Fruit fly (Drosophila melanogaster) whole organism, wandering third instar larva: ENCODE data around the gene nub.

Experiments
- Abd-B ChIP-seq: fragments of >200 bp; optimal IDR thresholded peaks from 2 replicates; lab custom pipeline; 2017; ENCODE audit warnings: missing biosample characterization, missing genetic modification characterization
- CG32264 ChIP-seq: fragments of 200-800 bp; sonication (Bioruptor generic); optimal IDR thresholded peaks from 2 replicates; lab custom pipeline; 2016; ENCODE audit warnings: missing biosample characterization, missing genetic modification characterization
- CG9705 ChIP-seq: fragments of 200-800 bp; sonication (Bioruptor generic); optimal IDR thresholded peaks from 2 replicates; lab custom pipeline; 2018; ENCODE audit warnings: missing biosample characterization, mild to moderate bottlenecking, missing genetic modification characterization
- Dfd ChIP-seq: fragments of >200 bp; optimal IDR thresholded peaks from 2 replicates; lab custom pipeline; 2017; ENCODE audit warnings: missing biosample characterization, missing genetic modification characterization
- Dif ChIP-seq: fragments of 200-275, 200-300 bp; sonication (Bioruptor generic); optimal IDR thresholded peaks from 2 replicates; lab custom pipeline; 2018; ENCODE audit warnings: missing biosample characterization, missing genetic modification characterization; ENCODE audit not compliant: partially characterized antibody
- GATAd ChIP-seq: sonication (Bioruptor generic); optimal IDR thresholded peaks from 2 replicates; lab custom pipeline; 2016; ENCODE audit warnings: missing biosample characterization, missing genetic modification characterization
- HLH106 ChIP-seq: fragments of 200-800 bp; optimal IDR thresholded peaks from 3 replicates; lab custom pipeline; 2019; ENCODE audit warnings: missing biosample characterization, mild to moderate bottlenecking, missing genetic modification characterization, moderate library complexity
- Hnf4 ChIP-seq: fragments of 200-800 bp; sonication (Bioruptor generic); optimal IDR thresholded peaks from 2 replicates; lab custom pipeline; 2016; ENCODE audit warnings: missing biosample characterization, mild to moderate bottlenecking, missing genetic modification characterization
- Hr78 ChIP-seq: fragments of >200 bp; optimal IDR thresholded peaks from 2 replicates; lab custom pipeline; 2017; ENCODE audit warnings: missing biosample characterization, missing genetic modification characterization
- Hr83 ChIP-seq: fragments of 200-300 bp; sonication (Bioruptor generic); optimal IDR thresholded peaks from 2 replicates; lab custom pipeline; 2016; ENCODE audit warnings: missing biosample characterization, mild to moderate bottlenecking, missing genetic modification characterization, moderate library complexity; ENCODE audit not compliant: poor library complexity, severe bottlenecking
- Jra ChIP-seq: sonication (Bioruptor generic); optimal IDR thresholded peaks from 2 replicates; lab custom pipeline; 2016; ENCODE audit warnings: missing biosample characterization, missing genetic modification characterization
- Mio ChIP-seq: sonication (Bioruptor generic); optimal IDR thresholded peaks from 2 replicates; lab custom pipeline; 2016; ENCODE audit warnings: missing biosample characterization, missing genetic modification characterization
- Myc ChIP-seq: fragments of >200 bp; optimal IDR thresholded peaks from 2 replicates; lab custom pipeline; 2017
- N ChIP-seq: fragments of >200 bp; optimal IDR thresholded peaks from 2 replicates; lab custom pipeline; 2018; ENCODE audit warnings: missing biosample characterization, missing external identifiers, missing genetic modification characterization
- OdsH ChIP-seq: fragments of 200-800 bp; sonication (Bioruptor generic); optimal IDR thresholded peaks from 2 replicates; lab custom pipeline; 2016; ENCODE audit warnings: missing biosample characterization, mild to moderate bottlenecking, missing genetic modification characterization
- Sp1 ChIP-seq: fragments of 200-800 bp; sonication (Bioruptor generic); optimal IDR thresholded peaks from 3 replicates; lab custom pipeline; 2019; ENCODE audit warnings: missing biosample characterization, mild to moderate bottlenecking, missing genetic modification characterization, moderate library complexity
- br ChIP-seq: fragments of 200-800 bp; sonication (Bioruptor generic); optimal IDR thresholded peaks from 2 replicates; lab custom pipeline; 2016; ENCODE audit warnings: missing biosample characterization, missing genetic modification characterization
- dl ChIP-seq, 2 experiments: fragments of 175-275, 200-275 bp in 1 of 2; fragments of 200-275 bp in 1 of 2; sonication (Bioruptor generic); optimal IDR thresholded peaks; lab custom pipeline; 2018; ENCODE audit warnings: mild to moderate bottlenecking in 2 of 2, missing biosample characterization in 2 of 2, missing genetic modification characterization in 2 of 2, moderate library complexity in 2 of 2; ENCODE audit not compliant: partially characterized antibody in 2 of 2, insufficient read depth in 1 of 2
- dmrt93B ChIP-seq: fragments of 200-800 bp; sonication (Bioruptor generic); optimal IDR thresholded peaks from 2 replicates; lab custom pipeline; 2018; ENCODE audit warnings: missing biosample characterization, mild to moderate bottlenecking, missing genetic modification characterization
- dsf ChIP-seq: sonication (Bioruptor generic); optimal IDR thresholded peaks from 2 replicates; lab custom pipeline; 2016; ENCODE audit warnings: missing biosample characterization, missing genetic modification characterization, borderline replicate concordance
- ey ChIP-seq: fragments of 200-800 bp; sonication (Bioruptor generic); optimal IDR thresholded peaks from 2 replicates; lab custom pipeline; 2016; ENCODE audit warnings: missing biosample characterization, missing genetic modification characterization
- foxo ChIP-seq, 2 experiments: fragments of 200-800 bp; sonication (Bioruptor generic); optimal IDR thresholded peaks; 2 replicates in 1 of 2; 3 replicates in 1 of 2; lab custom pipeline; 2016 to 2017; ENCODE audit warnings: missing biosample characterization in 2 of 2, missing genetic modification characterization in 2 of 2
- fru ChIP-seq: fragments of 200-800 bp; sonication (Bioruptor generic); optimal IDR thresholded peaks from 3 replicates; lab custom pipeline; 2016; ENCODE audit warnings: missing biosample characterization, mild to moderate bottlenecking, missing genetic modification characterization
- h ChIP-seq: fragments of 200-800 bp; sonication (Bioruptor generic); optimal IDR thresholded peaks from 3 replicates; lab custom pipeline; 2016; ENCODE audit warnings: missing biosample characterization, mild to moderate bottlenecking, missing genetic modification characterization
- jim ChIP-seq: fragments of 175-275, 200-325 bp; sonication (Bioruptor generic); optimal IDR thresholded peaks from 2 replicates; lab custom pipeline; 2016; ENCODE audit warnings: missing biosample characterization, mild to moderate bottlenecking, missing genetic modification characterization
- pan ChIP-seq: fragments of >200 bp; optimal IDR thresholded peaks from 2 replicates; lab custom pipeline; 2017
- psq ChIP-seq: fragments of 200-800 bp; sonication (Bioruptor generic); optimal IDR thresholded peaks from 3 replicates; lab custom pipeline; 2017; ENCODE audit warnings: missing biosample characterization, mild to moderate bottlenecking, missing genetic modification characterization, moderate library complexity
- rgr ChIP-seq: fragments of 200-800 bp; sonication (Bioruptor generic); optimal IDR thresholded peaks from 3 replicates; lab custom pipeline; 2016; ENCODE audit warnings: missing biosample characterization, mild to moderate bottlenecking, missing genetic modification characterization
- sage ChIP-seq: fragments of 200-800 bp; sonication (Bioruptor generic); optimal IDR thresholded peaks from 2 replicates; lab custom pipeline; 2016; ENCODE audit warnings: missing biosample characterization, mild to moderate bottlenecking, missing genetic modification characterization
- tai ChIP-seq: sonication (Bioruptor generic); optimal IDR thresholded peaks from 2 replicates; lab custom pipeline; 2016; ENCODE audit warnings: missing biosample characterization, missing genetic modification characterization
- usp ChIP-seq: fragments of >200 bp; optimal IDR thresholded peaks from 2 replicates; lab custom pipeline; 2017; ENCODE audit warnings: missing biosample characterization, missing genetic modification characterization
- woc ChIP-seq: sonication (Bioruptor generic); optimal IDR thresholded peaks from 2 replicates; lab custom pipeline; 2016; ENCODE audit warnings: missing biosample characterization, mild to moderate bottlenecking, missing genetic modification characterization

Gene nub

DNA sequence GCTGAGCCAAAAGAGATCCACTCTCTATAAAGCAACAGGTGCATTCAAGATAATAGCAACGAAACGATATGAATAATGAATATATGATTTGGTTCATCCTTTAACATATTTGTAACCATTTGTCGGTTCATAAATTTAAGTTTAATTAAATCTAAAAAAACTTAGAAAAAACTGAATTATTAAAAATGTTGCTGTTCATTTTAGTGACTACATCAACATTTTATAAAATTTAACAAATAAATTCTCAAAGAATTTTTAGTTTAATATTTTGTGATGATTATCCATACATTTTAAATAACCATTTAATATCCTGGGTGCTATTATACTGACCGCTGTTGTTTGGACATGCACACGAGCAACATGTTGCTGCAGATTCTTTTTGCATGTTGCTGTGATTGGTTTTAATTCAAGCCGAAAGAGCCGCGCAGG, 14.8 kb downstream of the nub start:
- TF ChIP-seq ey (GFP tag; lab: Kevin White, UChicago) = peak; percentile 38
- peak; percentile 35 for TF ChIP-seq fru (GFP tag; lab: Kevin White, UChicago)
- TF ChIP-seq psq (GFP tag; lab: Kevin White, UChicago) = peak; percentile 13
- peak; percentile 77 for TF ChIP-seq Sp1 (GFP tag; lab: Kevin White, UChicago)
- no peak for TF ChIP-seq CG9705 (GFP tag; lab: Kevin White, UChicago)
- TF ChIP-seq br (GFP tag; lab: Kevin White, UChicago) = peak; percentile 41
- TF ChIP-seq Hr78 (GFP tag; lab: Kevin White, UChicago) = no peak
- peak; percentile 43 for TF ChIP-seq OdsH (GFP tag; lab: Kevin White, UChicago)
- peak; percentile 14 for TF ChIP-seq rgr (GFP tag; lab: Kevin White, UChicago)
- TF ChIP-seq foxo (GFP tag; optimal IDR thresholded peaks at IDR 0.05; lab: Kevin White, UChicago) = peak in 1 of 2 experiments; percentile 53
- peak; percentile 45 for TF ChIP-seq woc
- TF ChIP-seq h (GFP tag; lab: Kevin White, UChicago) = peak; percentile 28
- TF ChIP-seq CG32264 (GFP tag; lab: Kevin White, UChicago) = no peak
- peak; percentile 39 for TF ChIP-seq Hnf4 (GFP tag; lab: Kevin White, UChicago)
- TF ChIP-seq Jra = no peak
- peak; percentile 61 for TF ChIP-seq HLH106 (tag; lab: Kevin White, UChicago)
- peak; percentile 4 for TF ChIP-seq tai

DNA sequence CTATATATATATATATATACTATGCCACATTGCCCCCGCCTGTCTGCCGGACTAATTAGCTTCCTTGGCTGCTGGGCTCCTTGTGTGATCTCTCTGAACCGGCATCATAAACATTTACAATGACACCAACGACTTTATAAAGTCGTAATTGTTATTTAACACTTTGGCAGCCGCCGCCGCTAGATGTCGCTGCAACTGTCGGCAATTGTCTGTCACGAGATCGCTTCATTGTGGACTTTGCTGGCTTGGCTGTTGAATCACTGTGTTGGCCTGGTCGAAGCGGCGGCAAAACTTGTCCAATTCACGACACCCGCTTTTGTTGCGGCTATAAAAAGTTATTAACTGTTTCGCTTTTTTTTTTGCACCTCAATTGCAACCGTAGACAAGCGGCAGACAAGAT, 15.4 kb downstream of the nub start:
- TF ChIP-seq OdsH (GFP tag; lab: Kevin White, UChicago) = no peak
- TF ChIP-seq GATAd (GFP tag; lab: Kevin White, UChicago) = no peak
- no peak for TF ChIP-seq br (GFP tag; lab: Kevin White, UChicago)
- TF ChIP-seq dsf = no peak
- no peak for TF ChIP-seq Jra
- TF ChIP-seq rgr (GFP tag; lab: Kevin White, UChicago) = no peak
- no peak for TF ChIP-seq jim
- TF ChIP-seq Sp1 (GFP tag; lab: Kevin White, UChicago) = no peak
- no peak for TF ChIP-seq h (GFP tag; lab: Kevin White, UChicago)
- TF ChIP-seq HLH106 (tag; lab: Kevin White, UChicago) = no peak
- TF ChIP-seq Dfd = no peak
- no peak for TF ChIP-seq Hr78 (GFP tag; lab: Kevin White, UChicago)
- no peak for TF ChIP-seq N
- TF ChIP-seq sage (GFP tag; lab: Kevin White, UChicago) = no peak
- no peak for TF ChIP-seq Hr83 (GFP tag; lab: Kevin White, UChicago)
- TF ChIP-seq ey (GFP tag; lab: Kevin White, UChicago) = no peak
- TF ChIP-seq CG9705 (GFP tag; lab: Kevin White, UChicago) = no peak
- no peak for TF ChIP-seq Hnf4 (GFP tag; lab: Kevin White, UChicago)
- TF ChIP-seq dmrt93B (GFP tag; lab: Kevin White, UChicago) = no peak
- TF ChIP-seq psq (GFP tag; lab: Kevin White, UChicago) = no peak
- TF ChIP-seq, all 38 proteins: peak for 0

DNA sequence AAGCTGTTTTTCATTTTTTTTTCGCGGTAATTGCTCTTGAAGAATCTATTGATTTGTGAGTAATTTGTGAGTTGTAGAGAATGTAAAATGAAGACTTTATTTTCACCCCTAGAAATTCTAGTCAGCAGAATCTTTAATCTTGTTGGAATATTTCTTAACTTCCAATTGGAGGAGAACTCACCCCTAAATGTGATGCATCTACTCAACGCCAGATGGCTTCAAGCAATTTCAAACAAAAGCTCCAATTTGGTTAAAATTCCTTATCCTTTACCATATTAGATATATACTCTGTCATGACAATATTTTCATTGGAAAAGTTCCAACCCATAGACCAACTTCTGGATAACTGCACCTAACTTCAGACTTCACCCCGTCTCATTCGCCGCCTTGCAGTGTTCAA, 16.0 kb downstream of the nub start:
- no peak for TF ChIP-seq br (GFP tag; lab: Kevin White, UChicago)
- no peak for TF ChIP-seq h (GFP tag; lab: Kevin White, UChicago)
- TF ChIP-seq Abd-B = no peak
- TF ChIP-seq dmrt93B (GFP tag; lab: Kevin White, UChicago) = no peak

DNA sequence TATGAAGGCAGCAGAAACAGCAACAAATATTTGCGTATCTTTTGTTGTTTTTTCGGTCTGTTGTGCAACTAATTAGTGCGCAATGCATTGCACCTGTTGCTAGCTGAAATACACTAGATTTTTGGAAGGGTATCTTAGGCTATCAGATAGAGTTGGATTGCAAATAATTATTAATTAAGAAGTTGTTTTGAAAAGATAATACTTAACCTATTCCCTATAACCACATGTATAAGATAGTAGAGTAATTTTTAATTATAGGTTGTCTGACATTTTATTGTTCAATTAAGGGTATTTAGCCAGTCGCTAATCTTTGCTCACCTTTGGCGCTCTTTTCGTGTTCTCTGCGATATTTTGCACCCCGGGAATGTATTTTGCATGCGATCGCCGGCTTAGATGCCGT, 17.3 kb downstream of the nub start:
- TF ChIP-seq foxo (GFP tag; optimal IDR thresholded peaks at IDR 0.05; lab: Kevin White, UChicago) = no peak
- TF ChIP-seq Abd-B = no peak
- TF ChIP-seq dsf = no peak
- no peak for TF ChIP-seq pan (lab: Kevin White, UChicago)
- TF ChIP-seq Myc = no peak
- TF ChIP-seq ey (GFP tag; lab: Kevin White, UChicago) = no peak
- no peak for TF ChIP-seq Dif
- TF ChIP-seq h (GFP tag; lab: Kevin White, UChicago) = no peak
- no peak for TF ChIP-seq usp (GFP tag; lab: Kevin White, UChicago)
- no peak for TF ChIP-seq CG32264 (GFP tag; lab: Kevin White, UChicago)
- no peak for TF ChIP-seq N
- no peak for TF ChIP-seq dl (GFP tag; optimal IDR thresholded peaks at IDR 0.05; lab: Kevin White, UChicago; ENCODE audit: insufficient read depth in 1 of 2, partially characterized antibody in 2 of 2)
- no peak for TF ChIP-seq Jra
- TF ChIP-seq Hr83 (GFP tag; lab: Kevin White, UChicago) = no peak
- TF ChIP-seq jim = no peak
- TF ChIP-seq Dfd = no peak
- no peak for TF ChIP-seq Mio (GFP tag; lab: Kevin White, UChicago)
